Fruit fly (Drosophila melanogaster): ENCODE data around the gene t-cup.

Gene t-cup

DNA sequence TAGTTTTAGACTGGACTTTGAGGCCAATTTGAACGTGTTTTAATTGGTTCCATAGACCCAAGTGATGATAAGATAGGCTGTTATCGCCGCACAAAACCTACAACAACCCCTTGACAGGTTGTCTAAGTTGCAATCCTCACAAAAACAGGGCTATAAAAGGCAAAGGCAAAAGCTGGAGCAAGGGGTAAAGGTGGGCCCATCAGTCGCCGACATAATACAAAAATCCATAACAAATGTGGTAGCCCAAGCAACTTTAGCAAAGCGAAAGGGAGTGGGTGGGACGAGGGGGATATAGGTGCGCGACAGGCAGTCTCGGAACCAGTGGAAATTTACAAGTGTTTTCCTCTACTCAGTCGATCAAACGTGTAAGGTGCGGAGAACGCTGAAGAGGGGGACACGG is 33.1 kb downstream of the t-cup start:
- TF ChIP-seq CG10348 (GFP tag; IDR thresholded peaks at IDR 0.05) (no peak), CG8301 (tag; optimal IDR thresholded peaks at IDR 0.05) (no peak), CG17806 (tag; optimal IDR thresholded peaks at IDR 0.05) (no peak), CG4496 (GFP tag; IDR thresholded peaks at IDR 0.05) (no peak), Pif1B (GFP tag; optimal IDR thresholded peaks at IDR 0.05) (no peak), Pif1A (GFP tag; optimal IDR thresholded peaks at IDR 0.05) (no peak), D1 (tag; optimal IDR thresholded peaks at IDR 0.05) (no peak), CG12605 (GFP tag; IDR thresholded peaks at IDR 0.05) (no peak), rn (GFP tag; IDR thresholded peaks at IDR 0.05) (no peak), CG14655 (GFP tag; optimal IDR thresholded peaks at IDR 0.05) (no peak), EcR (GFP tag; optimal IDR thresholded peaks at IDR 0.05) (no peak), CG34367 (tag; optimal IDR thresholded peaks at IDR 0.05) (no peak)

dm6 chr2L:12463037-12463436 is 34.1 kb downstream of the t-cup start:
- no peak for TF ChIP-seq Snoo (tag; optimal IDR thresholded peaks at IDR 0.05)
- no peak for TF ChIP-seq CG9948 (tag; optimal IDR thresholded peaks at IDR 0.05)
- no peak for TF ChIP-seq CG8159 (tag; optimal IDR thresholded peaks at IDR 0.05)
- TF ChIP-seq CG32121 (GFP tag; IDR thresholded peaks at IDR 0.05): no peak
- no peak for TF ChIP-seq CG13204 (GFP tag; optimal IDR thresholded peaks at IDR 0.05)
- no peak for TF ChIP-seq CG15710 (tag; optimal IDR thresholded peaks at IDR 0.05)
- TF ChIP-seq gl (tag; optimal IDR thresholded peaks at IDR 0.05): no peak
- TF ChIP-seq Pif1A (GFP tag; optimal IDR thresholded peaks at IDR 0.05): no peak
- TF ChIP-seq D1 (tag; optimal IDR thresholded peaks at IDR 0.05): no peak
- TF ChIP-seq Ets98B (GFP tag; IDR thresholded peaks at IDR 0.05): no peak
- no peak for TF ChIP-seq CG8301 (tag; optimal IDR thresholded peaks at IDR 0.05)
- TF ChIP-seq CG4496 (GFP tag; IDR thresholded peaks at IDR 0.05): no peak
- TF ChIP-seq CG12605 (GFP tag; IDR thresholded peaks at IDR 0.05): no peak
- TF ChIP-seq CG17806 (tag; optimal IDR thresholded peaks at IDR 0.05): no peak
- TF ChIP-seq EcR (GFP tag; optimal IDR thresholded peaks at IDR 0.05): no peak
- no peak for TF ChIP-seq rn (GFP tag; IDR thresholded peaks at IDR 0.05)
- TF ChIP-seq CG14655 (GFP tag; optimal IDR thresholded peaks at IDR 0.05): no peak
- no peak for TF ChIP-seq fd96Ca (GFP tag; IDR thresholded peaks at IDR 0.05)
- no peak for TF ChIP-seq CG34367 (tag; optimal IDR thresholded peaks at IDR 0.05)
- no peak for TF ChIP-seq CG10348 (GFP tag; IDR thresholded peaks at IDR 0.05)

DNA sequence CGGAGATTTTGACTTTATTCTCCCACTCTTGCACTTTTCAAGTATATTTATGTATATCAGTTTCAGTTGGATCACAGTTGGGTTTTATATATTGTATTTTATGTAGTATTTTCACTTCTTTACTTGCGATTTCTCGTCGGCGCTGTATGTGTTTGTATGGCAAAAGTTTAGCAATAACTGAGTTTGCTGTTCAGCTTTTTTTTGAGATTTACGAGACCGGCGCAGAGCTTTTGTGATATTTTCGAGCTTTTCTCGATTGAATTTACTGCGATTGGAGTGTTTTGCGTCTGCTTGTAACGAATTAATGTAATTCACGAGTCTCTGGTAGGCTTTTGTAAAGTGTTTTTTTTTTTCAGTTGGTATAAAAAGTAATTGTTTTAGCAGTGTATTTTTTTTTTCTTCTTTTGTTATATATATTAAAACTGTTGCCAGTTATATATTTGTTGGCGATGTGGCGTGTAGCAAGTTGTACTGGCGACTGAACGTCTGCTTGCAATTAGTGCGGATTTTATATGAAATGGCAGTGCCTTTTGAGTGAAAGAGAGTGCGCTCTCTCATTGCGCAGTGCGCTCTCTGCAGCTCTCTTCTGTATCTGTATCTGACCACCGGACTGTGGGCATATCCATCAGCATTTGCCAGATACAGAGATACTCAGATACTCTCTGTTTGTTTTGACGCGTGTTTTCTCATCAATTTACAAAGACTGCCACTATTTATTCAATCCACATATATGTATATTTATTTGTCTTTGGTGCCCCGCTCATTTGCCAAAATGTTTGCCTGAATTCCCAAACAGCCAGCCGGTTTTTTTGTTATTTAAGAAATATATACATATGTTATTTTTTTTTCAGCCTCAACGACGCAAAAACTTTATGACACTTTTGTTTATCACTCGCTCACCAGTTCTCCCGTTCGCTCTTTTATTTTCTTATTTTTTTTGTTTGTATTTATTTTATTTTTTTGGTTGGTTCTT is 36.1 kb downstream of the t-cup start:
- peak; percentile 69; the same call in 2 of the 3 replicates for TF ChIP-seq CG4496 (GFP tag; IDR thresholded peaks at IDR 0.05)
- peak; percentile 65 for TF ChIP-seq Pif1A (GFP tag; optimal IDR thresholded peaks at IDR 0.05)
- peak; percentile 58 for TF ChIP-seq Snoo (tag; optimal IDR thresholded peaks at IDR 0.05)
- peak; percentile 9 for TF ChIP-seq CG9948 (tag; optimal IDR thresholded peaks at IDR 0.05)
- TF ChIP-seq CG32121 (GFP tag; IDR thresholded peaks at IDR 0.05): peak; percentile 68
- peak; percentile 28 for TF ChIP-seq CG8301 (tag; optimal IDR thresholded peaks at IDR 0.05)
- peak; percentile 28 for TF ChIP-seq CG17806 (tag; optimal IDR thresholded peaks at IDR 0.05)
- TF ChIP-seq fd96Ca (GFP tag; IDR thresholded peaks at IDR 0.05): no peak; the same call in 1 of the 3 replicates
- peak; percentile 27 for TF ChIP-seq CG13204 (GFP tag; optimal IDR thresholded peaks at IDR 0.05)
- TF ChIP-seq CG12605 (GFP tag; IDR thresholded peaks at IDR 0.05): peak; percentile 79
- TF ChIP-seq EcR (GFP tag; optimal IDR thresholded peaks at IDR 0.05): peak; percentile 62
- 0 out of 2 replicates have a peak, but pooled peaks have one; percentile 23 for TF ChIP-seq rn (GFP tag; IDR thresholded peaks at IDR 0.05)
- TF ChIP-seq gl (tag; optimal IDR thresholded peaks at IDR 0.05): peak; percentile 65
- peak; percentile 55 for TF ChIP-seq CG34367 (tag; optimal IDR thresholded peaks at IDR 0.05)
- TF ChIP-seq CG15710 (tag; optimal IDR thresholded peaks at IDR 0.05): peak; percentile 21
- peak; percentile 30 for TF ChIP-seq CG8159 (tag; optimal IDR thresholded peaks at IDR 0.05)
- TF ChIP-seq Pif1B (GFP tag; optimal IDR thresholded peaks at IDR 0.05): peak; percentile 77
- TF ChIP-seq CG14655 (GFP tag; optimal IDR thresholded peaks at IDR 0.05): peak; percentile 31
- no peak for TF ChIP-seq CG10348 (GFP tag; IDR thresholded peaks at IDR 0.05)
- TF ChIP-seq Ets98B (GFP tag; IDR thresholded peaks at IDR 0.05): peak; percentile 74
- TF ChIP-seq D1 (tag; optimal IDR thresholded peaks at IDR 0.05): peak; percentile 20

- TF ChIP-seq gl (tag; optimal IDR thresholded peaks at IDR 0.05): no peak
- no peak for TF ChIP-seq CG8159 (tag; optimal IDR thresholded peaks at IDR 0.05)
- TF ChIP-seq Snoo (tag; optimal IDR thresholded peaks at IDR 0.05): no peak
- no peak for TF ChIP-seq rn (GFP tag; IDR thresholded peaks at IDR 0.05)
- TF ChIP-seq CG10348 (GFP tag; IDR thresholded peaks at IDR 0.05): no peak
- no peak for TF ChIP-seq CG34367 (tag; optimal IDR thresholded peaks at IDR 0.05)
- no peak for TF ChIP-seq CG9948 (tag; optimal IDR thresholded peaks at IDR 0.05)
- TF ChIP-seq Pif1B (GFP tag; optimal IDR thresholded peaks at IDR 0.05): no peak
Observed at dm6 chr2L:12459841-12460240, 37.3 kb downstream of the t-cup start.

dm6 chr2L:12459191-12459590 is 37.9 kb downstream of the t-cup start:
- TF ChIP-seq CG17806 (tag; optimal IDR thresholded peaks at IDR 0.05) (no peak), D1 (tag; optimal IDR thresholded peaks at IDR 0.05) (no peak), Pif1B (GFP tag; optimal IDR thresholded peaks at IDR 0.05) (no peak), CG9948 (tag; optimal IDR thresholded peaks at IDR 0.05) (no peak), CG8301 (tag; optimal IDR thresholded peaks at IDR 0.05) (no peak), CG10348 (GFP tag; IDR thresholded peaks at IDR 0.05) (no peak), Pif1A (GFP tag; optimal IDR thresholded peaks at IDR 0.05) (no peak), CG8159 (tag; optimal IDR thresholded peaks at IDR 0.05) (no peak), Snoo (tag; optimal IDR thresholded peaks at IDR 0.05) (no peak), CG34367 (tag; optimal IDR thresholded peaks at IDR 0.05) (no peak), fd96Ca (GFP tag; IDR thresholded peaks at IDR 0.05) (no peak), CG14655 (GFP tag; optimal IDR thresholded peaks at IDR 0.05) (no peak), CG13204 (GFP tag; optimal IDR thresholded peaks at IDR 0.05) (no peak)
